Worm (Caenorhabditis elegans): ENCODE measurements around the gene gcy-22.

DNA sequence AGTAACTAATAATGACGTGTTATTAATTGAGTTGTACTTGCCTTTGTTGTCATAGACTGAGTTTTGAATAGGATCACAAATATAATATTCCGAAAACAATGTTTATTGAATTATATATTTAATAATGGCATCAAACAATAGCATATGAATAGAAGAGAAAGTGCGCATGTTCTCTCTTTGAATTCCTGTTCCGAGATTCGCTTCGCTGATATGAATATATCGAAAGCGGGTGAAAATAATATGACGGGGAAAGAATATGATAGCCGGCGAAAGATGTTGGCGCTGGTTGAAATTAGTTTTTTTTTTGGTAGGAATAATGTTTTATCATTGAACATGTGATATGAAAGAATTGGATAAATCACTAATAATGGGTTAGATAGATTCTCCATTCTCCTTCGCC lies 4.8 kb downstream of the gcy-22 start, which contains the start of gene T03D8.6:
- TF ChIP-seq nhr-237 (tag; optimal IDR thresholded peaks at IDR 0.05) (no peak), nhr-11 (tag; optimal IDR thresholded peaks at IDR 0.05) (no peak), elt-3 (tag; optimal IDR thresholded peaks at IDR 0.05) (no peak), nhr-12 (tag; optimal IDR thresholded peaks at IDR 0.05) (no peak), nhr-77 (tag; optimal IDR thresholded peaks at IDR 0.05) (no peak), ztf-11 (tag; optimal IDR thresholded peaks at IDR 0.05) (no peak), mdl-1 (tag; optimal IDR thresholded peaks at IDR 0.05) (no peak), egl-27 (tag; optimal IDR thresholded peaks at IDR 0.05) (no peak)

Data from whole organism, L2 larva.